Fruit fly (Drosophila melanogaster) whole organism, prepupa: ENCODE measurements around the gene CG8032.

Experiments used
- Blimp-1 ChIP-seq: fragments of 200-800 bp; sonication (Bioruptor generic); optimal IDR thresholded peaks from 3 replicates; lab custom pipeline; 2017; ENCODE audit warnings: missing biosample characterization, missing genetic modification characterization, mild to moderate bottlenecking, moderate library complexity, missing genetic modification reagents
- CG11902 ChIP-seq: fragments of 200-800 bp; sonication (Bioruptor generic); optimal IDR thresholded peaks from 3 replicates; lab custom pipeline; 2016; ENCODE audit warnings: missing biosample characterization, missing genetic modification characterization
- CG15336 ChIP-seq: fragments of 200-800 bp; sonication (Bioruptor generic); IDR thresholded peaks from 2 replicates; pipeline ENCODE4 v1.3.6; 2022; ENCODE audit warnings: missing biosample characterization, missing genetic modification characterization
- CG16779 ChIP-seq: fragments of 200-800 bp; sonication (Bioruptor generic); optimal IDR thresholded peaks from 3 replicates; lab custom pipeline; 2017; ENCODE audit warnings: missing biosample characterization, mild to moderate bottlenecking, missing genetic modification characterization
- CG31627 ChIP-seq: fragments of 200-800 bp; sonication (Bioruptor generic); optimal IDR thresholded peaks from 3 replicates; lab custom pipeline; 2016; ENCODE audit warnings: missing biosample characterization, missing genetic modification characterization
- CG32006 ChIP-seq: fragments of 200-800 bp; sonication (Bioruptor generic); optimal IDR thresholded peaks from 3 replicates; lab custom pipeline; 2017; ENCODE audit warnings: missing biosample characterization, mild to moderate bottlenecking, missing genetic modification characterization
- CG34406 ChIP-seq: fragments of 200-800 bp; sonication (Bioruptor generic); optimal IDR thresholded peaks from 3 replicates; lab custom pipeline; 2016; ENCODE audit warnings: missing biosample characterization, missing genetic modification characterization
- CG3919 ChIP-seq: fragments of 200-800 bp; sonication (Bioruptor generic); optimal IDR thresholded peaks from 3 replicates; lab custom pipeline; 2016; ENCODE audit warnings: missing biosample characterization, missing genetic modification characterization
- CG6163 ChIP-seq: fragments of 200-800 bp; sonication (Bioruptor generic); IDR thresholded peaks from 3 replicates; pipeline ENCODE4 v1.3.6; 2022; ENCODE audit warnings: missing biosample characterization, missing genetic modification characterization
- CG6792 ChIP-seq: fragments of 200-800 bp; sonication (Bioruptor generic); optimal IDR thresholded peaks from 3 replicates; lab custom pipeline; 2016; ENCODE audit warnings: missing biosample characterization, missing genetic modification characterization
- CG8119 ChIP-seq: fragments of 200-800 bp; sonication (Bioruptor generic); IDR thresholded peaks from 3 replicates; pipeline ENCODE4 v1.3.6; 2022; ENCODE audit warnings: missing biosample characterization, missing genetic modification characterization
- Eip78C ChIP-seq: fragments of 200-800 bp; sonication (Bioruptor generic); peaks from one replicate; lab custom pipeline; 2016; ENCODE audit warnings: missing biosample characterization, missing genetic modification characterization
- Ets21C ChIP-seq: fragments of 200-800 bp; sonication (Bioruptor generic); optimal IDR thresholded peaks from 3 replicates; lab custom pipeline; 2016; ENCODE audit warnings: missing biosample characterization, missing genetic modification characterization
- Hr39 ChIP-seq: fragments of 200-800 bp; sonication (Bioruptor generic); optimal IDR thresholded peaks from 2 replicates; lab custom pipeline; 2016; ENCODE audit warnings: missing biosample characterization, missing genetic modification characterization
- Sox15 ChIP-seq: fragments of 200-800 bp; sonication (Bioruptor generic); optimal IDR thresholded peaks from 3 replicates; lab custom pipeline; 2016; ENCODE audit warnings: missing biosample characterization, missing genetic modification characterization
- acj6 ChIP-seq: fragments of 200-800 bp; sonication (Bioruptor generic); optimal IDR thresholded peaks from 3 replicates; lab custom pipeline; 2016; ENCODE audit warnings: missing biosample characterization, missing genetic modification characterization
- dac ChIP-seq: fragments of 200-800 bp; sonication (Bioruptor generic); optimal IDR thresholded peaks from 2 replicates; lab custom pipeline; 2017; ENCODE audit warnings: missing biosample characterization, mild to moderate bottlenecking, missing genetic modification characterization
- eg ChIP-seq: fragments of 200-800 bp; sonication (Bioruptor generic); IDR thresholded peaks from 3 replicates; pipeline ENCODE4 v1.3.6; 2022; ENCODE audit warnings: missing biosample characterization, missing genetic modification characterization
- esn ChIP-seq: fragments of 200-800 bp; sonication (Bioruptor generic); optimal IDR thresholded peaks from 2 replicates; lab custom pipeline; 2016; ENCODE audit warnings: missing biosample characterization, mild to moderate bottlenecking, missing genetic modification characterization, moderate library complexity
- fd59A ChIP-seq: fragments of 200-800 bp; sonication (Bioruptor generic); optimal IDR thresholded peaks from 2 replicates; lab custom pipeline; 2017; ENCODE audit warnings: missing biosample characterization, mild to moderate bottlenecking, missing genetic modification characterization, missing genetic modification reagents
- fkh ChIP-seq: fragments of 200-800 bp; sonication (Bioruptor generic); optimal IDR thresholded peaks from 3 replicates; lab custom pipeline; 2017; ENCODE audit warnings: missing biosample characterization, mild to moderate bottlenecking, missing genetic modification characterization, moderate library complexity
- topi ChIP-seq: fragments of 200-800 bp; sonication (Bioruptor generic); optimal IDR thresholded peaks from 3 replicates; lab custom pipeline; 2016; ENCODE audit warnings: missing biosample characterization, missing genetic modification characterization
- vri ChIP-seq: fragments of 200-800 bp; sonication (Bioruptor generic); optimal IDR thresholded peaks from 3 replicates; lab custom pipeline; 2016; ENCODE audit warnings: missing biosample characterization, mild to moderate bottlenecking, missing genetic modification characterization

CG8032 gene

dm6 chr3R:8715851-8716550 lies 52.1 kb downstream of the CG8032 start, which contains the start of gene TMEM216 (continued):
- no peak for TF ChIP-seq Ets21C (GFP tag; lab: Kevin White, UChicago)

- TF ChIP-seq Hr39 (GFP tag; lab: Kevin White, UChicago), result no peak
- peak; percentile 15 for TF ChIP-seq CG34406 (GFP tag; lab: Kevin White, UChicago)
- TF ChIP-seq fd59A (GFP tag; lab: Kevin White, UChicago), result no peak
- peak; percentile 50 for TF ChIP-seq CG31627 (GFP tag; lab: Kevin White, UChicago)
- peak; percentile 54; the same call in 1 of the 3 replicates for TF ChIP-seq eg (GFP tag; lab: Robert Waterston, UW)
- TF ChIP-seq CG11902 (GFP tag; lab: Kevin White, UChicago), result no peak
- no peak for TF ChIP-seq dac (GFP tag; lab: Kevin White, UChicago)
- no peak for TF ChIP-seq Blimp-1 (GFP tag; lab: Kevin White, UChicago)
- peak; percentile 44; the same call in 1 of the 3 replicates for TF ChIP-seq CG8119
- peak; percentile 43 for TF ChIP-seq Eip78C (GFP tag; lab: Kevin White, UChicago)
- TF ChIP-seq vri (GFP tag; lab: Kevin White, UChicago), result no peak
- TF ChIP-seq CG6792 (GFP tag; lab: Kevin White, UChicago), result no peak
- TF ChIP-seq fkh (GFP tag; lab: Kevin White, UChicago), result no peak
- peak; percentile 10 for TF ChIP-seq acj6 (GFP tag; lab: Kevin White, UChicago)
- no peak for TF ChIP-seq CG3919 (GFP tag; lab: Kevin White, UChicago)
- TF ChIP-seq topi (GFP tag; lab: Kevin White, UChicago), result no peak
- TF ChIP-seq CG16779 (tag; lab: Kevin White, UChicago), result no peak
- TF ChIP-seq Sox15 (GFP tag; lab: Kevin White, UChicago), result no peak
- TF ChIP-seq esn, result peak; percentile 49
- 0 out of 3 replicates have a peak, but pooled peaks have one; percentile 11 for TF ChIP-seq CG6163 (GFP tag; lab: Robert Waterston, UW)
- no peak for TF ChIP-seq CG32006 (GFP tag; lab: Kevin White, UChicago)
- TF ChIP-seq CG15336 (GFP tag; lab: Robert Waterston, UW), result peak; percentile 48; the same call in 1 of the 2 replicates
Observed at dm6 chr3R:8716551-8716879, 52.6 kb downstream of the CG8032 start.
